Fruit fly (Drosophila melanogaster) whole organism, embryonic: ENCODE measurements around the gene Tasp1.

Experiments used
- BtbVII ChIP-seq: fragments of 200-800 bp; sonication (Bioruptor generic); optimal IDR thresholded peaks from 3 replicates; lab custom pipeline; 2017; ENCODE audit warnings: missing biosample characterization, mild to moderate bottlenecking, missing genetic modification characterization
- CG10543 ChIP-seq: fragments of 200-800 bp; sonication (Bioruptor generic); optimal IDR thresholded peaks from 3 replicates; lab custom pipeline; 2017; ENCODE audit warnings: missing biosample characterization, mild to moderate bottlenecking, missing genetic modification characterization, moderate library complexity
- CG11398 ChIP-seq: fragments of 200-800 bp; sonication (Bioruptor generic); optimal IDR thresholded peaks from 2 replicates; lab custom pipeline; 2016; ENCODE audit warnings: missing biosample characterization, missing genetic modification characterization
- CG11695 ChIP-seq: fragments of 200-800 bp; sonication (Bioruptor generic); IDR thresholded peaks from 3 replicates; pipeline ENCODE4 v1.3.6; 2022; ENCODE audit warnings: missing biosample characterization, missing genetic modification characterization
- CG12942 ChIP-seq: fragments of 200-800 bp; sonication (Bioruptor generic); optimal IDR thresholded peaks from 3 replicates; lab custom pipeline; 2016; ENCODE audit warnings: missing biosample characterization, missing genetic modification characterization
- CG15269 ChIP-seq: fragments of 200-800 bp; sonication (Bioruptor generic); optimal IDR thresholded peaks from 2 replicates; lab custom pipeline; 2018; ENCODE audit warnings: missing biosample characterization, mild to moderate bottlenecking, missing genetic modification characterization, moderate library complexity
- CG15601 ChIP-seq: fragments of 200-800 bp; sonication (Bioruptor generic); optimal IDR thresholded peaks from 3 replicates; lab custom pipeline; 2019; ENCODE audit warnings: missing biosample characterization, mild to moderate bottlenecking, missing genetic modification characterization, moderate library complexity
- CG1603 ChIP-seq: fragments of 200-800 bp; sonication (Bioruptor generic); optimal IDR thresholded peaks from 2 replicates; lab custom pipeline; 2019; ENCODE audit warnings: missing biosample characterization, mild to moderate bottlenecking, missing genetic modification characterization, moderate library complexity
- CG18476 ChIP-seq: fragments of 200-800 bp; sonication (Bioruptor generic); optimal IDR thresholded peaks from 2 replicates; lab custom pipeline; 2016; ENCODE audit warnings: missing biosample characterization, mild to moderate bottlenecking, missing genetic modification characterization
- CG2678 ChIP-seq: fragments of 200-800 bp; sonication (Bioruptor generic); optimal IDR thresholded peaks from 3 replicates; lab custom pipeline; 2019; ENCODE audit warnings: missing biosample characterization, mild to moderate bottlenecking, missing genetic modification characterization, moderate library complexity
- CG3847 ChIP-seq: fragments of 200-800 bp; sonication (Bioruptor generic); IDR thresholded peaks from 2 replicates; pipeline ENCODE4 v1.3.6; 2022; ENCODE audit warnings: missing biosample characterization, missing genetic modification characterization
- CG6272 ChIP-seq: fragments of 200-800 bp; sonication (Bioruptor generic); IDR thresholded peaks from 2 replicates; pipeline ENCODE4 v1.3.6; 2022; ENCODE audit warnings: missing biosample characterization, missing genetic modification characterization
- CG6791 ChIP-seq: fragments of 200-800 bp; sonication (Bioruptor generic); IDR thresholded peaks from 3 replicates; pipeline ENCODE4 v1.3.6; 2022; ENCODE audit warnings: missing biosample characterization, missing genetic modification characterization; ENCODE audit not compliant: partially characterized antibody
- CG9609 ChIP-seq: fragments of 200-800 bp; sonication (Bioruptor generic); optimal IDR thresholded peaks from 3 replicates; lab custom pipeline; 2016; ENCODE audit warnings: missing biosample characterization, missing genetic modification characterization
- CG9817 ChIP-seq: fragments of 200-800 bp; sonication (Bioruptor generic); optimal IDR thresholded peaks from 2 replicates; lab custom pipeline; 2018; ENCODE audit warnings: missing biosample characterization, mild to moderate bottlenecking, missing genetic modification characterization, moderate library complexity
- CrebB ChIP-seq: fragments of 200-800 bp; sonication (Bioruptor generic); optimal IDR thresholded peaks from 3 replicates; lab custom pipeline; 2018; ENCODE audit warnings: missing biosample characterization, mild to moderate bottlenecking, missing genetic modification characterization
- Dad ChIP-seq: fragments of 200-800 bp; sonication (Bioruptor generic); optimal IDR thresholded peaks from 3 replicates; lab custom pipeline; 2016; ENCODE audit warnings: missing biosample characterization, missing genetic modification characterization
- ERR ChIP-seq: fragments of 200-800 bp; sonication (Bioruptor generic); optimal IDR thresholded peaks from 2 replicates; lab custom pipeline; 2016; ENCODE audit warnings: missing biosample characterization, missing genetic modification characterization
- Fer3 ChIP-seq: fragments of 200-800 bp; sonication (Bioruptor generic); optimal IDR thresholded peaks from 2 replicates; lab custom pipeline; 2018; ENCODE audit warnings: missing biosample characterization, mild to moderate bottlenecking, missing genetic modification characterization, moderate library complexity
- HLH54F ChIP-seq: fragments of 200-800 bp; sonication (Bioruptor generic); optimal IDR thresholded peaks from 3 replicates; lab custom pipeline; 2016; ENCODE audit warnings: missing biosample characterization, missing genetic modification characterization
- Hr78 ChIP-seq, 2 experiments: fragments of 200-800 bp in 1 of 2; fragments of >200 bp in 1 of 2; sonication (Bioruptor generic) in 1 of 2; optimal IDR thresholded peaks; 2 replicates each; lab custom pipeline; 2017 to 2019; ENCODE audit warnings: missing biosample characterization in 2 of 2, missing genetic modification characterization in 2 of 2, mild to moderate bottlenecking in 1 of 2, moderate library complexity in 1 of 2
- Lhr ChIP-seq: fragments of 200-800 bp; sonication (Bioruptor generic); optimal IDR thresholded peaks from 3 replicates; lab custom pipeline; 2017; ENCODE audit warnings: mild to moderate bottlenecking, missing biosample characterization, missing genetic modification reagents, missing genetic modification characterization
- Mad ChIP-seq: fragments of 200-800 bp; sonication (Bioruptor generic); optimal IDR thresholded peaks from 2 replicates; lab custom pipeline; 2016; ENCODE audit warnings: missing biosample characterization, missing genetic modification characterization
- Mrtf ChIP-seq: fragments of 200-800 bp; sonication (Bioruptor generic); IDR thresholded peaks from 3 replicates; pipeline ENCODE4 v1.3.6; 2022; ENCODE audit warnings: missing biosample characterization, missing genetic modification characterization
- Pdp1 ChIP-seq, 2 experiments: fragments of 200-800 bp; sonication (Bioruptor generic); optimal IDR thresholded peaks; 3 replicates each; lab custom pipeline; 2016; ENCODE audit warnings: missing biosample characterization in 2 of 2, missing genetic modification characterization in 2 of 2, mild to moderate bottlenecking in 1 of 2, moderate library complexity in 1 of 2
- Rfx ChIP-seq: fragments of 200-800 bp; sonication (Bioruptor generic); IDR thresholded peaks from 2 replicates; pipeline ENCODE4 v1.3.6; 2022; ENCODE audit warnings: missing biosample characterization, missing genetic modification characterization
- Sry-δ ChIP-seq: fragments of 200-800 bp; sonication (Bioruptor generic); optimal IDR thresholded peaks from 2 replicates; lab custom pipeline; 2016; ENCODE audit warnings: missing biosample characterization, missing genetic modification characterization
- Stat92E ChIP-seq, 3 experiments: fragments of >200 bp in 2 of 3; fragments of 200-800 bp in 1 of 3; sonication (Bioruptor generic) in 1 of 3; optimal IDR thresholded peaks; 2 replicates each; lab custom pipeline; 2017 to 2019; ENCODE audit warnings: missing biosample characterization in 3 of 3, missing genetic modification characterization in 3 of 3, mild to moderate bottlenecking in 1 of 3, moderate library complexity in 1 of 3
- abd-A ChIP-seq: fragments of 200-800 bp; sonication (Bioruptor generic); optimal IDR thresholded peaks from 3 replicates; lab custom pipeline; 2019; ENCODE audit warnings: missing biosample characterization, mild to moderate bottlenecking, missing genetic modification characterization, moderate library complexity
- chm ChIP-seq: fragments of 200-800 bp; sonication (Bioruptor generic); IDR thresholded peaks from 2 replicates; pipeline ENCODE4 v1.3.6; 2022; ENCODE audit warnings: missing biosample characterization, missing genetic modification characterization
- corto ChIP-seq: fragments of 200-800 bp; sonication (Bioruptor generic); optimal IDR thresholded peaks from 2 replicates; lab custom pipeline; 2016; ENCODE audit warnings: missing biosample characterization, mild to moderate bottlenecking, missing genetic modification characterization, moderate library complexity
- croc ChIP-seq: fragments of 200-800 bp; sonication (Bioruptor generic); conservative IDR thresholded peaks from 3 replicates; pipeline ENCODE4 v1.3.6; 2022; ENCODE audit warnings: missing biosample characterization, missing genetic modification characterization
- dimm ChIP-seq: fragments of 200-800 bp; sonication (Bioruptor generic); IDR thresholded peaks from 2 replicates; pipeline ENCODE4 v1.3.6; 2022; ENCODE audit warnings: missing biosample characterization, missing genetic modification characterization
- disco-r ChIP-seq: fragments of 200-800 bp; sonication (Bioruptor generic); optimal IDR thresholded peaks from 2 replicates; lab custom pipeline; 2016; ENCODE audit warnings: missing biosample characterization, missing genetic modification characterization
- gsb-n ChIP-seq: fragments of 200-800 bp; sonication (Bioruptor generic); optimal IDR thresholded peaks from 3 replicates; lab custom pipeline; 2018; ENCODE audit warnings: missing biosample characterization, mild to moderate bottlenecking, missing genetic modification characterization
- gt ChIP-seq: fragments of 200-800 bp; sonication (Bioruptor generic); IDR thresholded peaks from 2 replicates; pipeline ENCODE4 v1.3.6; 2022; ENCODE audit warnings: missing biosample characterization, missing genetic modification characterization
- insv ChIP-seq, 2 experiments: fragments of 200-800 bp; sonication (Bioruptor generic); optimal IDR thresholded peaks; 3 replicates each; lab custom pipeline; 2016 to 2018; ENCODE audit warnings: missing biosample characterization in 2 of 2, missing genetic modification characterization in 2 of 2
- nau ChIP-seq: fragments of 200-800 bp; sonication (Bioruptor generic); optimal IDR thresholded peaks from 3 replicates; lab custom pipeline; 2017; ENCODE audit warnings: missing biosample characterization, mild to moderate bottlenecking, missing genetic modification characterization, missing genetic modification reagents
- org-1 ChIP-seq: fragments of 200-800 bp; sonication (Bioruptor generic); optimal IDR thresholded peaks from 2 replicates; lab custom pipeline; 2017; ENCODE audit warnings: missing biosample characterization, missing genetic modification characterization
- pho ChIP-seq: fragments of 200-800 bp; sonication (Bioruptor generic); optimal IDR thresholded peaks from 2 replicates; lab custom pipeline; 2016; ENCODE audit warnings: missing biosample characterization, missing genetic modification characterization
- psq ChIP-seq: fragments of 200-800 bp; sonication (Bioruptor generic); optimal IDR thresholded peaks from 2 replicates; lab custom pipeline; 2017; ENCODE audit warnings: missing biosample characterization, missing genetic modification characterization
- repo ChIP-seq: fragments of 200-800 bp; sonication (Bioruptor generic); optimal IDR thresholded peaks from 2 replicates; lab custom pipeline; 2016; ENCODE audit warnings: missing biosample characterization, missing genetic modification characterization
- schlank ChIP-seq: fragments of 200-800 bp; sonication (Bioruptor generic); optimal IDR thresholded peaks from 2 replicates; lab custom pipeline; 2018; ENCODE audit warnings: missing biosample characterization, mild to moderate bottlenecking, missing genetic modification characterization
- slou ChIP-seq: fragments of 200-800 bp; sonication (Bioruptor generic); optimal IDR thresholded peaks from 3 replicates; lab custom pipeline; 2016; ENCODE audit warnings: missing biosample characterization, missing genetic modification characterization
- sug ChIP-seq: fragments of 200-800 bp; optimal IDR thresholded peaks from 2 replicates; lab custom pipeline; 2019; ENCODE audit warnings: missing biosample characterization, mild to moderate bottlenecking, missing genetic modification characterization, moderate library complexity
- ttk ChIP-seq: fragments of 200-800 bp; sonication (Bioruptor generic); IDR thresholded peaks from 2 replicates; pipeline ENCODE4 v2.1.2; 2022; ENCODE audit warnings: missing biosample characterization, missing genetic modification characterization
- vvl ChIP-seq: fragments of 200-800 bp; sonication (Bioruptor generic); IDR thresholded peaks from 2 replicates; pipeline ENCODE4 v1.3.6; 2022; ENCODE audit warnings: missing biosample characterization, missing genetic modification characterization
- wdn ChIP-seq: fragments of 200-800 bp; sonication (Bioruptor generic); IDR thresholded peaks from 2 replicates; pipeline ENCODE4 v1.3.6; 2022; ENCODE audit warnings: missing biosample characterization, missing genetic modification characterization
- z ChIP-seq: fragments of 200-800 bp; sonication (Bioruptor generic); IDR thresholded peaks from 3 replicates; pipeline ENCODE4 v1.3.6; 2022; ENCODE audit warnings: missing biosample characterization, missing genetic modification characterization

Tasp1 gene

DNA sequence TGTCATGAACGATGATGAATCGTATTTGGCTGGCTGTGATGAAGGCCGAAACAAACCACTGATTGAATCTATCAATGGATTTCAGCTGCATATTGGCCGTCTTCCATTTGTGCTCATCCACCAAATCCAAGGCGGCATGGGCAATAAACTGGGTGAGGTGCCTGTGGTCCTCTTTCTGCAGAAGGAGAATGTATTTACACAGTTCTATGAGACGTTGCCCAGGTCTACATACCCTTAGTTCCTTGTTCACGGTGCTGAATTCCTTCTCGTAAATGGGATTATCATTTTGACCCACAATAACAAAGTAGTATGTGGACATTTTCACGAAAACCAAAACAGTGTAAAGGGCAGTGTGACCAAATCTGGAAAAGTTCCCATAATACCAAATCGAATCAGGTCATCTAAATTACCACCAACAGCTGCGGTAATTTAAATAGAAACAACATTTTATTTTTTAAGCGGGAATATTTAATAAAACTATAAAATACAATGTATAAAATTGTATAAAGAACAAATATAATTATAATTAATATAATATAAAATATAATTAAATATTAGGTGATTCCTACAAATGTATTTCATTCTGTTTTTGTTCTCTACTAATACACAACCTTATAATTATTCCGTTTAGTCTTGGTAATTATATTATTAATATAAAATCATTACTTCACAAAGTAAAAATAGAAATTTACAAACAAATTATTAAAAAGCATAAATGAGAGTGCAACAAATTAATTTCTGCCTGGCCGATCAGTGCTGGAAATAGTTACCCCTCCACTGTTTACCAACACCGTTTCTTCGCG, 44.1 kb upstream of the Tasp1 start, which contains the start of the genes Trs20 and elg1 (continued):
- TF ChIP-seq disco-r (no peak), gsb-n (tag; lab: Kevin White, UChicago) (peak; percentile 85), CG9609 (GFP tag; lab: Kevin White, UChicago) (no peak), Fer3 (peak; percentile 40), CG1603 (tag; lab: Kevin White, UChicago) (peak; percentile 43), Dad (GFP tag; lab: Kevin White, UChicago) (no peak), slou (no peak), vvl (GFP tag; lab: Robert Waterston, UW) (peak; percentile 62), CG9817 (tag; lab: Kevin White, UChicago) (no peak), ttk (GFP tag; lab: Robert Waterston, UW) (no peak), org-1 (no peak), CG2678 (tag; lab: Kevin White, UChicago) (peak; percentile 78), CG6272 (no peak), psq (GFP tag; lab: Kevin White, UChicago) (no peak), Rfx (GFP tag; lab: Robert Waterston, UW) (peak; percentile 65), Stat92E (GFP tag; optimal IDR thresholded peaks at IDR 0.05; lab: Kevin White, UChicago) (no peak), CG12942 (no peak), BtbVII (GFP tag; lab: Kevin White, UChicago) (no peak), Lhr (no peak), CG10543 (GFP tag; lab: Kevin White, UChicago) (peak; percentile 49), insv (GFP tag; optimal IDR thresholded peaks at IDR 0.05; lab: Kevin White, UChicago) (peak in 1 of 2 experiments; percentile 35), Pdp1 (GFP tag; optimal IDR thresholded peaks at IDR 0.05; lab: Kevin White, UChicago) (peak in 1 of 2 experiments; percentile 5), repo (no peak), chm (GFP tag; lab: Robert Waterston, UW) (0 out of 2 replicates have a peak, but pooled peaks have one; percentile 26), sug (tag; lab: Kevin White, UChicago) (peak; percentile 58), CrebB (tag; lab: Kevin White, UChicago) (no peak), z (GFP tag; lab: Robert Waterston, UW) (no peak), CG18476 (GFP tag; lab: Kevin White, UChicago) (no peak), CG3847 (peak; percentile 85), CG11695 (GFP tag; lab: Robert Waterston, UW) (peak; percentile 56; the same call in 2 of the 3 replicates), Sry-δ (GFP tag; lab: Kevin White, UChicago) (no peak), gt (no peak), schlank (no peak), CG15601 (peak; percentile 67), CG11398 (no peak), dimm (GFP tag; lab: Robert Waterston, UW) (no peak), abd-A (no peak), CG15269 (tag; lab: Kevin White, UChicago) (peak; percentile 69), nau (no peak), Mrtf (GFP tag; lab: Robert Waterston, UW) (no peak), ERR (GFP tag; lab: Kevin White, UChicago) (no peak), HLH54F (peak; percentile 21), wdn (GFP tag; lab: Robert Waterston, UW) (no peak), Mad (no peak), croc (GFP tag; lab: Robert Waterston, UW) (no peak), pho (no peak), corto (GFP tag; lab: Kevin White, UChicago) (peak; percentile 2), CG6791 (no peak), Hr78 (GFP tag; optimal IDR thresholded peaks at IDR 0.05; lab: Kevin White, UChicago) (peak in 1 of 2 experiments; percentile 44)
